Fruit fly (Drosophila melanogaster) whole organism, wandering third instar larva: ENCODE data around the gene PolE1.

Experiments
- Abd-B ChIP-seq: fragments of >200 bp; optimal IDR thresholded peaks from 2 replicates; lab custom pipeline; 2017; ENCODE audit warnings: missing biosample characterization, missing genetic modification characterization
- CG32264 ChIP-seq: fragments of 200-800 bp; sonication (Bioruptor generic); optimal IDR thresholded peaks from 2 replicates; lab custom pipeline; 2016; ENCODE audit warnings: missing biosample characterization, missing genetic modification characterization
- CG9705 ChIP-seq: fragments of 200-800 bp; sonication (Bioruptor generic); optimal IDR thresholded peaks from 2 replicates; lab custom pipeline; 2018; ENCODE audit warnings: missing biosample characterization, mild to moderate bottlenecking, missing genetic modification characterization
- Dfd ChIP-seq: fragments of >200 bp; optimal IDR thresholded peaks from 2 replicates; lab custom pipeline; 2017; ENCODE audit warnings: missing biosample characterization, missing genetic modification characterization
- HLH106 ChIP-seq: fragments of 200-800 bp; optimal IDR thresholded peaks from 3 replicates; lab custom pipeline; 2019; ENCODE audit warnings: missing biosample characterization, mild to moderate bottlenecking, missing genetic modification characterization, moderate library complexity
- Hnf4 ChIP-seq: fragments of 200-800 bp; sonication (Bioruptor generic); optimal IDR thresholded peaks from 2 replicates; lab custom pipeline; 2016; ENCODE audit warnings: missing biosample characterization, mild to moderate bottlenecking, missing genetic modification characterization
- Hr78 ChIP-seq: fragments of >200 bp; optimal IDR thresholded peaks from 2 replicates; lab custom pipeline; 2017; ENCODE audit warnings: missing biosample characterization, missing genetic modification characterization
- Hr83 ChIP-seq: fragments of 200-300 bp; sonication (Bioruptor generic); optimal IDR thresholded peaks from 2 replicates; lab custom pipeline; 2016; ENCODE audit warnings: missing biosample characterization, mild to moderate bottlenecking, missing genetic modification characterization, moderate library complexity; ENCODE audit not compliant: poor library complexity, severe bottlenecking
- Jra ChIP-seq: sonication (Bioruptor generic); optimal IDR thresholded peaks from 2 replicates; lab custom pipeline; 2016; ENCODE audit warnings: missing biosample characterization, missing genetic modification characterization
- Mio ChIP-seq: sonication (Bioruptor generic); optimal IDR thresholded peaks from 2 replicates; lab custom pipeline; 2016; ENCODE audit warnings: missing biosample characterization, missing genetic modification characterization
- Myc ChIP-seq: fragments of >200 bp; optimal IDR thresholded peaks from 2 replicates; lab custom pipeline; 2017
- OdsH ChIP-seq: fragments of 200-800 bp; sonication (Bioruptor generic); optimal IDR thresholded peaks from 2 replicates; lab custom pipeline; 2016; ENCODE audit warnings: missing biosample characterization, mild to moderate bottlenecking, missing genetic modification characterization
- Rel ChIP-seq, 2 experiments: fragments of 200-800 bp; sonication (Bioruptor generic) in 1 of 2; optimal IDR thresholded peaks; 2 replicates in 1 of 2; 3 replicates in 1 of 2; lab custom pipeline; 2016 to 2019; ENCODE audit warnings: mild to moderate bottlenecking in 2 of 2, missing biosample characterization in 2 of 2, missing genetic modification characterization in 2 of 2, moderate library complexity in 1 of 2
- Sp1 ChIP-seq: fragments of 200-800 bp; sonication (Bioruptor generic); optimal IDR thresholded peaks from 3 replicates; lab custom pipeline; 2019; ENCODE audit warnings: missing biosample characterization, mild to moderate bottlenecking, missing genetic modification characterization, moderate library complexity
- Vsx2 ChIP-seq: fragments of 200-300, 225-300 bp; sonication (Bioruptor generic); optimal IDR thresholded peaks from 2 replicates; lab custom pipeline; 2018; ENCODE audit warnings: missing biosample characterization, missing genetic modification characterization; ENCODE audit not compliant: partially characterized antibody
- br ChIP-seq: fragments of 200-800 bp; sonication (Bioruptor generic); optimal IDR thresholded peaks from 2 replicates; lab custom pipeline; 2016; ENCODE audit warnings: missing biosample characterization, missing genetic modification characterization
- brk ChIP-seq: fragments of 200-800 bp; sonication (Bioruptor generic); optimal IDR thresholded peaks from 2 replicates; lab custom pipeline; 2016; ENCODE audit warnings: missing biosample characterization, mild to moderate bottlenecking, missing genetic modification characterization
- dl ChIP-seq, 2 experiments: fragments of 175-275, 200-275 bp in 1 of 2; fragments of 200-275 bp in 1 of 2; sonication (Bioruptor generic); optimal IDR thresholded peaks; lab custom pipeline; 2018; ENCODE audit warnings: mild to moderate bottlenecking in 2 of 2, missing biosample characterization in 2 of 2, missing genetic modification characterization in 2 of 2, moderate library complexity in 2 of 2; ENCODE audit not compliant: partially characterized antibody in 2 of 2, insufficient read depth in 1 of 2
- dmrt93B ChIP-seq: fragments of 200-800 bp; sonication (Bioruptor generic); optimal IDR thresholded peaks from 2 replicates; lab custom pipeline; 2018; ENCODE audit warnings: missing biosample characterization, mild to moderate bottlenecking, missing genetic modification characterization
- ey ChIP-seq: fragments of 200-800 bp; sonication (Bioruptor generic); optimal IDR thresholded peaks from 2 replicates; lab custom pipeline; 2016; ENCODE audit warnings: missing biosample characterization, missing genetic modification characterization
- foxo ChIP-seq, 2 experiments: fragments of 200-800 bp; sonication (Bioruptor generic); optimal IDR thresholded peaks; 2 replicates in 1 of 2; 3 replicates in 1 of 2; lab custom pipeline; 2016 to 2017; ENCODE audit warnings: missing biosample characterization in 2 of 2, missing genetic modification characterization in 2 of 2
- fru ChIP-seq: fragments of 200-800 bp; sonication (Bioruptor generic); optimal IDR thresholded peaks from 3 replicates; lab custom pipeline; 2016; ENCODE audit warnings: missing biosample characterization, mild to moderate bottlenecking, missing genetic modification characterization
- h ChIP-seq: fragments of 200-800 bp; sonication (Bioruptor generic); optimal IDR thresholded peaks from 3 replicates; lab custom pipeline; 2016; ENCODE audit warnings: missing biosample characterization, mild to moderate bottlenecking, missing genetic modification characterization
- pan ChIP-seq: fragments of >200 bp; optimal IDR thresholded peaks from 2 replicates; lab custom pipeline; 2017
- psq ChIP-seq: fragments of 200-800 bp; sonication (Bioruptor generic); optimal IDR thresholded peaks from 3 replicates; lab custom pipeline; 2017; ENCODE audit warnings: missing biosample characterization, mild to moderate bottlenecking, missing genetic modification characterization, moderate library complexity
- rgr ChIP-seq: fragments of 200-800 bp; sonication (Bioruptor generic); optimal IDR thresholded peaks from 3 replicates; lab custom pipeline; 2016; ENCODE audit warnings: missing biosample characterization, mild to moderate bottlenecking, missing genetic modification characterization
- sv ChIP-seq: fragments of 200-800 bp; sonication (Bioruptor generic); optimal IDR thresholded peaks from 3 replicates; lab custom pipeline; 2016; ENCODE audit warnings: missing biosample characterization, missing genetic modification characterization
- tai ChIP-seq: sonication (Bioruptor generic); optimal IDR thresholded peaks from 2 replicates; lab custom pipeline; 2016; ENCODE audit warnings: missing biosample characterization, missing genetic modification characterization

Gene PolE1

dm6 chr3R:23347432-23348305 is at the start of gene PolE1:
Gene PolE1 (plus strand): TSS chr3R:23348128.
- TF ChIP-seq Abd-B (no peak), Dfd (GFP tag; lab: Kevin White, UChicago) (no peak), ey (GFP tag; lab: Kevin White, UChicago) (no peak), Hnf4 (GFP tag; lab: Kevin White, UChicago) (no peak), Myc (lab: Kevin White, UChicago) (peak; percentile 4), h (peak; percentile 24), rgr (GFP tag; lab: Kevin White, UChicago) (peak; percentile 47), Hr83 (peak; percentile 68), CG9705 (GFP tag; lab: Kevin White, UChicago) (peak; percentile 5), HLH106 (tag; lab: Kevin White, UChicago) (peak; percentile 12), fru (GFP tag; lab: Kevin White, UChicago) (peak; percentile 95), Rel (GFP tag; optimal IDR thresholded peaks at IDR 0.05; lab: Kevin White, UChicago) (no peak), Rel (tag; optimal IDR thresholded peaks at IDR 0.05; lab: Kevin White, UChicago) (peak; percentile 14), Hr78 (GFP tag; lab: Kevin White, UChicago) (no peak), pan (lab: Kevin White, UChicago) (no peak), dl (GFP tag; optimal IDR thresholded peaks at IDR 0.05; lab: Kevin White, UChicago; ENCODE audit: insufficient read depth in 1 of 2, partially characterized antibody in 2 of 2) (peak in 1 of 2 experiments; percentile 9), foxo (GFP tag; optimal IDR thresholded peaks at IDR 0.05; lab: Kevin White, UChicago) (peak in 1 of 2 experiments; percentile 34), Mio (GFP tag; lab: Kevin White, UChicago) (no peak), dmrt93B (GFP tag; lab: Kevin White, UChicago) (no peak), tai (no peak), Sp1 (GFP tag; lab: Kevin White, UChicago) (no peak), OdsH (GFP tag; lab: Kevin White, UChicago) (peak; percentile 8)

DNA sequence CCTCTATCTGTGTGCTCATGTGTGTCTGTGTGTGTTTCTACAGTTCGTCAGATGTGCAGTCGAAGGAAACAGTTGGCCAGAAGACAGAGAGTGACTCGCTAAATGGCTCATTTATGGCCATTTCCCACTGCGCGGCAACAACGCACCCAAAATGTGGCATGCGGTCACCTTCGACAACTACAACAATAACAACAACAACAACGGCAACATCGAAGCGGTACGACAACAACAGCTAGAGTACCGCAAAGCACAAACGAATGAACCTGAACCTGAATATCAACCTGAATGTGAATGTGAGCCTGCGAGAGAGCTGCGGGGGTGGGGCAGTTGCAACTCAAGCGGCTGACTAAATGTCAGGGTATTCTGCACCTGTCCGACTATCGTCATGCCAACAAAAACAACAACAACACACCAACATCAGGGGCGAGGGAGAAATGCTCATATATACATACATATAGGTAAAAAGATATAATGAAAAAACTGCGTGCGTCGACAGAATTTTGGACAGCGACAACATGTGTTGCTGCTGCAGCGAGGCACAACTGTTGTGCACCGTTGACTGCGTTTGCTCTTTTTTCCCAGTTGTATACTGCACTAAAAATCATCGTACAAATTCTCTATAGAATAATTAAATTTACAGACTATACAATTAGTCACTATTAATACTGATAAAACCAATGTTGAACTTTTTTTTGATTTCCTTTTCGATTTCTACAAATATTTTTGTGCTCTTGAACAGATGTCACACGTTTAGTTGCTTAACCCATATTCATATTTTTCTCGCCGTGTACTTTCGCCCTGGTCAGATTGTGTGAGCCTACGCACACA is 47.6 kb upstream of the PolE1 start:
- peak; percentile 34 for TF ChIP-seq Hnf4 (GFP tag; lab: Kevin White, UChicago)
- TF ChIP-seq rgr (GFP tag; lab: Kevin White, UChicago) = peak; percentile 47
- no peak for TF ChIP-seq Jra (GFP tag; lab: Kevin White, UChicago)
- no peak for TF ChIP-seq Myc (lab: Kevin White, UChicago)
- no peak for TF ChIP-seq Vsx2 (GFP tag; lab: Kevin White, UChicago)
- no peak for TF ChIP-seq CG32264 (GFP tag; lab: Kevin White, UChicago)
- TF ChIP-seq h = peak; percentile 15
- TF ChIP-seq tai = peak; percentile 30
- TF ChIP-seq foxo (GFP tag; optimal IDR thresholded peaks at IDR 0.05; lab: Kevin White, UChicago) = peak in 1 of 2 experiments; percentile 51
- TF ChIP-seq Hr78 (GFP tag; lab: Kevin White, UChicago) = no peak
- no peak for TF ChIP-seq brk (GFP tag; lab: Kevin White, UChicago)
- TF ChIP-seq ey (GFP tag; lab: Kevin White, UChicago) = peak; percentile 58
- TF ChIP-seq psq (GFP tag; lab: Kevin White, UChicago) = peak; percentile 55
- peak; percentile 37 for TF ChIP-seq sv (GFP tag; lab: Kevin White, UChicago)
- peak; percentile 65 for TF ChIP-seq br (GFP tag; lab: Kevin White, UChicago)
- no peak for TF ChIP-seq dmrt93B (GFP tag; lab: Kevin White, UChicago)
- peak; percentile 37 for TF ChIP-seq fru (GFP tag; lab: Kevin White, UChicago)
- no peak for TF ChIP-seq pan (lab: Kevin White, UChicago)
- TF ChIP-seq OdsH (GFP tag; lab: Kevin White, UChicago) = peak; percentile 56
- no peak for TF ChIP-seq Dfd (GFP tag; lab: Kevin White, UChicago)
- TF ChIP-seq Sp1 (GFP tag; lab: Kevin White, UChicago) = peak; percentile 28
- TF ChIP-seq Hr83 = no peak

DNA sequence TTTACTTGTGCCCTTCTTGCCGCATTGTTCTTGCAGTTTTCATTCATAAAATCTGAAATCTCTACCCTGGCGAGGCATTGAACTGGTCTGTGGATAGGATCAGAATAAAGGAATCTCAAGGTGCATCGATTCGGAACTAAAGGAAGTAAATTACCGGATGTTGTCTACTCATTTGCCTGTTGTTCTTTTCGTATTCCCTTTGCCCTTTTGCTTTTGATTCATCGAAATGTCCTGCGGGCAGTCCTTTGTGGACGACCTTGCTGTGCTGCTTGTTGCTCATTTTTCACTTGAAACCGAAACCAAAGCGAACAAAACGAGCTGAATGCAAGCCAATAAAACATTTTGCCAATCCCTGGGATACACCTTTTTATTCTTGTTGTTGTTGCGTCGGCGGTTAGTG is 46.7 kb upstream of the PolE1 start:
- TF ChIP-seq Jra (GFP tag; lab: Kevin White, UChicago) = no peak
- no peak for TF ChIP-seq CG32264 (GFP tag; lab: Kevin White, UChicago)
- TF ChIP-seq foxo (GFP tag; optimal IDR thresholded peaks at IDR 0.05; lab: Kevin White, UChicago) = no peak
- TF ChIP-seq br (GFP tag; lab: Kevin White, UChicago) = no peak
- TF ChIP-seq CG9705 (GFP tag; lab: Kevin White, UChicago) = no peak
